Worm (Caenorhabditis elegans): Measurements from ENCODE around the gene K05F1.14.

DNA sequence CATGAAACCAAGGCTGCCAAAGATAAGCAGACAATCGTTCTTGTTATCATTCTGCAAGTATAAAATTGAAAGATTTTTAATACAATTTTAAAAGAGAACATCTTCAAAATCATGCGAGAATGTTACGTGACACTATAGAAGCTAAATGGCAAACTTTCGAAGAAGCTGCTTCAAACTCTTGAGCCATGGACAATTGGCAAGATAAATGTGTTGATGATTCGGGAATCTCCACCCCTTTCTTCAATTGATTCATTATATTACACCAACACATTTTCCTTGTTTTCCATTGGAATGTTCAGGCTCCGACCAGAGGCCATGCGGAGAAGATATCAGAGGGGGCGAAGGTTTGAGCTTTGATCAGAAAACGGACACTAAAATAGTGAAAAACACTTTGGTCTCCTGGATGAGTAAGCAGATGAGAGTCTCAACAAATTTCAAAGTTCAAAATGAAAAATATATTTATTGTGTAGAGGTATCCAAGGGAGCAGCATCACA, 48.7 kb upstream of the K05F1.14 start, which contains the start of gene lec-5:
- TF ChIP-seq nhr-12 (tag; optimal IDR thresholded peaks at IDR 0.05) (no peak), peb-1 (tag; optimal IDR thresholded peaks at IDR 0.05) (no peak), nhr-21 (tag; optimal IDR thresholded peaks at IDR 0.05) (no peak), ceh-82 (tag; optimal IDR thresholded peaks at IDR 0.05) (no peak), aly-2 (tag; optimal IDR thresholded peaks at IDR 0.05) (no peak), nhr-129 (tag; optimal IDR thresholded peaks at IDR 0.05) (peak; percentile 45), unc-62 (GFP tag; optimal IDR thresholded peaks at IDR 0.05) (no peak)

All from whole organism, L2 larva.